Worm (Caenorhabditis elegans): ENCODE measurements around the gene rike-1.

Gene rike-1

DNA sequence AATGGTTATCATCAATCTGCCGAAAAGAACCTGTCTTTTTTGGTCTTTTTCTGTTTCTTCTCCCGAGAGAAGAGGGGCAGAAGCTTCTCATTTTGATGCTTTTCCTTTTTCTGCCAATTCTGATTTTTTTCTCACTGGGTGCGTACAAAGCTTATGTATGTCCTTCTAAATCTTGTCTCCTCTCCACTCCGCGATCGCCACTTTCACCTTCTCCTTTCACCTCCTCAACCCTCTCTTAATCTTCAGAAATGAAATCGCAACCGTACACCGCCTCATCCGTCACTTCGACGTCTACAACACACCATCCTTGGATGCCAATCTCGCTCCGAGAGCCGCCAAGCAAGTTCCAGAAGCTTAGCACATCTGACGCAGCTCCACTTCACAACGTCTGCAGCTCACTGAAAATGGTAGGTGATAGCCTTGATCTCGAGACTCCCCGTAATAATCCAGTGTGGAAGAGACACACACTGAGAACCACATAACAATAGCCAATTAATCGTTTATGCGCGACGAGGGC lies 37.6 kb downstream of the rike-1 start, which contains the start of gene R02D5.1:
Gene R02D5.1 (plus strand): TSS at position 245 of the 517 bp plus-strand sequence.
- TF ChIP-seq dao-5 (tag; optimal IDR thresholded peaks at IDR 0.05) (no peak), him-1 (tag; optimal IDR thresholded peaks at IDR 0.05) (no peak), W03F9.2 (tag; optimal IDR thresholded peaks at IDR 0.05) (no peak)

ce11 chrV:14506713-14507675 lies 38.7 kb downstream of the rike-1 start:
- TF ChIP-seq dao-5 (tag; optimal IDR thresholded peaks at IDR 0.05) = no peak
- no peak for TF ChIP-seq him-1 (tag; optimal IDR thresholded peaks at IDR 0.05)
- no peak for TF ChIP-seq W03F9.2 (tag; optimal IDR thresholded peaks at IDR 0.05)

DNA sequence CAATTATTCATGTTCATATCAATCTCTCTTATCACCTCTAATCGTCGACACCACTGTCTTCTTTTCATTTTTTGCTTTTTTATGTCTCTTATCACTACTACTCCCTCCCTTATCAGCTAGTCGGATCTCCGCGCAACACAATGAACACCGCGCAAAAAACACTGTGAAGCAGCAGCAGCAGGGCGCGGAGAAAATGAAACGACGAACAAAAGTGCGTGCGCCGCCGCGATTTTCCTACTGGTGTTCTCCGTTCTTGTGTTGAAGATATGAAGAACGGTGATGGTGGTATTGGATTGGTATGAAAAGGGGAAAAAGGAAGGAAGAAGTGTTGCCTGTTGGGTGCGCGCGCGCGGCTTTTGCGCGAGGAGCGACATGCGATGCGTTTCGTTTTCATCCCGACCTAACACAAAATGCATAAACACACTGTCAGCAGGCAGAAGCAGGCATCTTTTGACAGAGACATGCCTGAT lies 39.9 kb downstream of the rike-1 start:
- no peak for TF ChIP-seq dao-5 (tag; optimal IDR thresholded peaks at IDR 0.05)
- TF ChIP-seq W03F9.2 (tag; optimal IDR thresholded peaks at IDR 0.05) = no peak
- no peak for TF ChIP-seq him-1 (tag; optimal IDR thresholded peaks at IDR 0.05)

DNA sequence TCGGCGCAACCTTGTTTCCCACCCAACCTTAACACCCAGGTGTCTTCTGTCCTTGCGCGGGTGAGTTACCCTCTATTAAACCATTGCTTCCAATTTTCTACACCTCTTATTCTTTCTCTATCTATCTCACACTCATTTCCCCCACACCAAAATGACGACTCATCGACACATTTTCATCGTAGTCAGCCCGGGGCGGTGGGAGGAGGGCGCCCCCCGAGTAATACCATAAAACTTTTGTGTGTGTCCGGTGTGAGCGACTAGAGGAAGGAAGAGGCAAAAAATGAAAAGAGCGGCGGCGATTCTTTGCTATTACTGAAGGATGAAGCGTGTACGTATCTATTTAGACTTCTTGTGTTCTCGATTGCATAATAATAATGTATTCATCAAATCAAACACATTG lies 40.9 kb downstream of the rike-1 start:
- TF ChIP-seq dao-5 (tag; optimal IDR thresholded peaks at IDR 0.05) (no peak), W03F9.2 (tag; optimal IDR thresholded peaks at IDR 0.05) (no peak), him-1 (tag; optimal IDR thresholded peaks at IDR 0.05) (no peak)

DNA sequence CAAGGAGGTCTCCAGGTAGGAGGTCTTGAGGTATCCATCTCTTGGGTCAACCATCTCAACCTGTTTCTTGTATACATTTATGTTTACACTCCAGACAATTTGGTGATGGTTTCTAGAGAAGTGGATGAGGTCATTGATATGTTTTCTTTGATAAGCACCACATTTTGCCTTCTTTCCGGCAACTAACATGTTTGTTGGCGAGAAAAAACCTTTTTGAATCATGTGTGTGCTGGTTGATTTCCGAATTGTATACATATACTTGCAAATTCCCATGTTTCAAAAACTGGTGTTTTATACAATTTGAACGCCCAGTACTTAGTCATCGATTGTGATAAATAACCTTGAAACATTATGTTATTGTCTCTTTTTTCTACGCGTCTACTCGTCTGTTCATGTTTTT lies 41.5 kb downstream of the rike-1 start:
- TF ChIP-seq W03F9.2 (tag; optimal IDR thresholded peaks at IDR 0.05) (no peak), dao-5 (tag; optimal IDR thresholded peaks at IDR 0.05) (no peak), him-1 (tag; optimal IDR thresholded peaks at IDR 0.05) (no peak)

DNA sequence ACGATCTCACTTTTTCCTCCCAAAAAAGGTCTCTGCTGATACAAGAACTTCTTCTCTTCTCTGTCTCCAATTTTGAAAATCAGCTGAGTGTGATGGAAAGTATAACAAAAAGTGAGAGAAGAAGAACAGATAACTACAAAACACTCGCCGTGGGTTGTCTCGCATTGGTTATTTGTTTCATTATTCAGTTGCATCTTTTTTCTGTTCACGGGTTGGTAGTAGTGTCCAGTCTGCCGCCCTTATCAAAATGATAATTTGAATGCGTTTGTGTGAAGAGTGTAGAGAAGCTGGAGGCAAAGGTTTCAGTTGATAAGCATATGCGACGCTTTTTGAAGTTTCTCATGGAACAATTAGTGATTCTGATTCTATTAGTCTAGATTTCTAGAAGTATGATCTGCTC lies 42.6 kb downstream of the rike-1 start:
- TF ChIP-seq him-1 (tag; optimal IDR thresholded peaks at IDR 0.05) (no peak), W03F9.2 (tag; optimal IDR thresholded peaks at IDR 0.05) (no peak), dao-5 (tag; optimal IDR thresholded peaks at IDR 0.05) (no peak)

DNA sequence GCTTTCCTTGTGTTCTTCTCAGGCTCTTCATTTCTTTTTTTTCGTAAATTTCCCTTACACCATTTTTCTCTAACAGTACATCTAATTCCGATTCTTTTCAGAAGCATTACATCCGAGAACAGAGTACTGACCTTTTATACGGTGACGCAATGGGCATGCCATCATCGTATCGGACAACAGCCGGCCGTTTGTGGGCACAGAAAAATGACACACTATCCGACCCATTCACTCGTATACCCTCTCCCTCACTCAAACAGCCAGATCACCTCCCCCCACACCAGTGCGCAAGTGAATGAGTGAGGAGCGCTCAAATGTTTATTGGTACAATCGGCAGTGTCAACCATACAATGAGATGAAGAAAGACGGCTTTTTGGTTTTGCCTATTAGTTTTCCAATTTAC lies 44.5 kb downstream of the rike-1 start, which contains the start of gene R02D5.24:
Gene R02D5.24 (plus strand): TSS at position 205 of the 400 bp plus-strand sequence.
- TF ChIP-seq W03F9.2 (tag; optimal IDR thresholded peaks at IDR 0.05) (no peak), him-1 (tag; optimal IDR thresholded peaks at IDR 0.05) (no peak), dao-5 (tag; optimal IDR thresholded peaks at IDR 0.05) (no peak)

ce11 chrV:14500554-14500953 lies 45.1 kb downstream of the rike-1 start:
- TF ChIP-seq W03F9.2 (tag; optimal IDR thresholded peaks at IDR 0.05) (no peak), dao-5 (tag; optimal IDR thresholded peaks at IDR 0.05) (no peak), him-1 (tag; optimal IDR thresholded peaks at IDR 0.05) (no peak)

DNA sequence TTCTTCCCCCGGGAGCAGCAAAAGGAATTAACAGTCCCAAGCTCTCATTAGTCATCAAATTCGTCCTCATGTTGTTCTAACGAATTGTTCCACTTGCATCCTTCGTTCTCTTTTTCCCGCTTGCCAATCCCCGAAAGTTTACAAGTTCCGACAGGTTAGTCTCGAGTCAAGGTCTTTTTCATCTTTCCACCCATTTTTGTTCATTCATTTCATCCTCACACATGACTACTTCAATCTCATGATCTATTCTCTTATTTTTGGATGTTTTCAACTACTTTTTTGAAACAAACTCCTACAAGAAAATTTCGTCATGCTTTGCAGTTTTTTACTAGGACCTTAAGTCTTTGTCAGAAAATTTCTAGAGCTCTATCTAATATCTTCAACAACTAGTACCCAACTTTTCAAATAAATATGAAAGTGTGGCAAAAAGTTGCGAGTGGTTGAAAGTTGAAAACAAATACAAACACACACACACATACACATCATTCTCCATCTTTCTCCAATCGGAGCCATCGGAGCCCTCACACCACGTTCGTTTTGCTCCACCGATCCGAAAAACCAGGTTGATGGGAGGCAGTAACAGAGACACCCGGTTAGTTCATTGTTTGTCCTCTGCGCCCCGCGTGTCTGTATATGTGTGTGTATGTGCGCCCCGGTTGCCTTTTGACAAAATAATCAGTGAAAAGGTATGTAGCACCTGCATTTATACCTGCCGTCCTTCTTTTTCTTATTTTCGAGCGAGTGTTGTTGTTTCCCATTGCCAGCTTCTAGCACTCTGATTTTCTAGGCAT lies 46.4 kb downstream of the rike-1 start:
- no peak for TF ChIP-seq dao-5 (tag; optimal IDR thresholded peaks at IDR 0.05)
- no peak for TF ChIP-seq W03F9.2 (tag; optimal IDR thresholded peaks at IDR 0.05)
- no peak for TF ChIP-seq him-1 (tag; optimal IDR thresholded peaks at IDR 0.05)

- TF ChIP-seq W03F9.2 (tag; optimal IDR thresholded peaks at IDR 0.05) (no peak), dao-5 (tag; optimal IDR thresholded peaks at IDR 0.05) (no peak), him-1 (tag; optimal IDR thresholded peaks at IDR 0.05) (no peak)
Measured at ce11 chrV:14498204-14498603, 47.5 kb downstream of the rike-1 start.

DNA sequence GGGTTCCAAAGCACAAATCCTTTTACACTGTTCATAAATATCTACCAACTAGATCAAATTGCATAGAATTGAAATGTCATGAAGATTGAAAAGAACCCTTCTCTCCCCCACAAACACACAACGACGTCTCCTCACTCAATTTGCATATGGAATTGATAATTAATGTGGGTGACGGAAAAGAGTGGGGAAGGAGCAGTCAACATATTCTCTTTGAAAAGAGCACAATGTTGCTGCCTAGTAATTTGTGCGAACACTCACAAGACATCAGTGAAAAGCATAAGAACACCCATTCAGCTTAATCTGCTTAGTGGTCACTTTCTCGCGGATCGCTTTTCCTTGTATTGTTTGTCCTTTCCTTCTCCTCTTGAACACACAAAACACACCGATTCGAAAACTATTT lies 49.2 kb downstream of the rike-1 start:
- TF ChIP-seq dao-5 (tag; optimal IDR thresholded peaks at IDR 0.05) (no peak), W03F9.2 (tag; optimal IDR thresholded peaks at IDR 0.05) (no peak), him-1 (tag; optimal IDR thresholded peaks at IDR 0.05) (no peak)

DNA sequence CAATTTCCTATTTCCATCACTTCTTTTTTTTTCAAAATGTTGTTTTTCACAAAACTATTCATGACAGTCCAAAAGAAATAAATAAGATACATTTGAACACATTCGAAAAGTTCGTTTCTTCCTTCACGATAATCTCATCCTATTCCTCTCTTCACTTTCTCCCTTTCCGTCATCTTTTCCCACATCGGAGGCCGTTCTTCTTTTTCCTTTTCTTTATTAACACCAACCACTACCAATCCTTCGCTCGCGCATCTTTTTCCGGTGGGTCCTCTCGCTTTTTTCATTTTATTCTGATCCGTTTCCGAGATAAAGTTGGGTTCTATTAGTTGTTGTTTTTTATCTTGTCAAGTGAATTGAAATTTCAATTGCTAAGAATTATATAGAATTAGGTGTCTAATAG lies 50.2 kb downstream of the rike-1 start:
- TF ChIP-seq dao-5 (tag; optimal IDR thresholded peaks at IDR 0.05) (no peak), him-1 (tag; optimal IDR thresholded peaks at IDR 0.05) (no peak), W03F9.2 (tag; optimal IDR thresholded peaks at IDR 0.05) (no peak)

- TF ChIP-seq W03F9.2 (tag; optimal IDR thresholded peaks at IDR 0.05) (no peak), dao-5 (tag; optimal IDR thresholded peaks at IDR 0.05) (no peak), him-1 (tag; optimal IDR thresholded peaks at IDR 0.05) (no peak)
Measured at ce11 chrV:14493665-14494064, 52.0 kb downstream of the rike-1 start.

Measured in whole organism, L4/young adult.